Fruit fly (Drosophila melanogaster): ENCODE results near the gene Nhe1.
A peak's percentile ranks its signal among the peaks of the same experiment; 100 is the strongest.

The Nhe1 gene

DNA sequence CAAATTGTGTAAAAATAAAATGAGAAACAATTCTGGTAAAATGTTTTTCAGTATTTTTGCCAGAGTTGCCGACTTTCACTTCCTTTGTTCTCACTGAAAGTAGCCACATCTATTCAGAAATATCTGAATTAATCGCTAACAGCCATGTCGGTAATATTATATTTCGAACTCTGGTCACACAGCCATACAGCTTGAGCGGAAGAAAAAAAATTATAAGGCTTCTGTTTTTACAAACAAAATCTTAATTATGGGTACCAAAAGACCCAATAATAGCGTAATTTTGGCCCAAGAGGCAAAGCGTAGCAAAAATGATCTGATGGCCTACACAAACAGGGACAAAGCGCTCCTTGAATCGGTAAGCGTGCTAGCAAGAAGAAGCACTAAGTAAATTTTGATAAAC lies 49.5 kb upstream of the Nhe1 start, which contains the start of gene CG3436 (continued):
- TF ChIP-seq CG1233 (GFP tag; optimal IDR thresholded peaks at IDR 0.05): no peak
- TF ChIP-seq phol (tag; optimal IDR thresholded peaks at IDR 0.05): peak; percentile 52
- TF ChIP-seq CG31365 (tag; optimal IDR thresholded peaks at IDR 0.05): no peak

DNA sequence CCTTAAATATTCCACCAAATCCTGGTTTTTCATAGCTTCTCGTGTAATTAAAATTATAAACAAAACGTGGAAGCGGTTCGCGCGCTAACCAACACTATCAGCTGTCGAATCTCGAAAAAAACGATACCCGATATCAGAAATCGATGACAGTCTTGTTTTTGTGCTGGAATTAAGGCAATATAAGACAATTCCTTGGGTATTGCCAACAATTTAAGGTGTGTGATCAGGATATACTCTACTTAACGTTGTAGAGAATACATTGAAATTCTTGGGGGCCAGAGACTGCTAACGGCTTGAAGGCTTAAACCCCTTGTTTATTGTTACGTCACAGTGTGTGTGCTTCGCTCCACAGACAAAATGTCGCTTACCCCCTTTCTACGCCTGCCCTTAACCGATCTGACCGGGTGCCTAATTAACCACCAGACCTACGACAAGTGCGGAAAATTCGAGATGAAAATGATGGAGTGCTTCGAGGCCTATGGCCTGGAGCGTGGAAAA lies 48.7 kb upstream of the Nhe1 start, which contains the start of gene Pus10:
Gene Pus10, minus strand, starts transcription at position 91 of the 498 bp plus-strand sequence.
- TF ChIP-seq Fer2 (tag; optimal IDR thresholded peaks at IDR 0.05) (no peak), CG13296 (GFP tag; optimal IDR thresholded peaks at IDR 0.05) (peak; percentile 12), CG10321 (GFP tag; IDR thresholded peaks at IDR 0.05) (no peak), CG9817 (tag; optimal IDR thresholded peaks at IDR 0.05) (no peak), ewg (GFP tag; optimal IDR thresholded peaks at IDR 0.05) (peak; percentile 13), HHEX (GFP tag; optimal IDR thresholded peaks at IDR 0.05) (no peak), CG16815 (GFP tag; optimal IDR thresholded peaks at IDR 0.05) (no peak), ttk (GFP tag; IDR thresholded peaks at IDR 0.05) (no peak), aop (GFP tag; IDR thresholded peaks at IDR 0.05) (no peak), CG15696 (tag; optimal IDR thresholded peaks at IDR 0.05) (no peak), tup (GFP tag; optimal IDR thresholded peaks at IDR 0.05) (no peak), Optix (GFP tag; IDR thresholded peaks at IDR 0.05) (no peak), pita (GFP tag; optimal IDR thresholded peaks at IDR 0.05) (no peak), chinmo (GFP tag; IDR thresholded peaks at IDR 0.05; ENCODE audit: partially characterized antibody) (no peak), BtbVII (GFP tag; optimal IDR thresholded peaks at IDR 0.05) (no peak), dysf (GFP tag; IDR thresholded peaks at IDR 0.05) (no peak), btn (GFP tag; optimal IDR thresholded peaks at IDR 0.05) (no peak), odd (GFP tag; optimal IDR thresholded peaks at IDR 0.05) (no peak), CG15011 (GFP tag; optimal IDR thresholded peaks at IDR 0.05) (no peak), CG8388 (GFP tag; optimal IDR thresholded peaks at IDR 0.05) (no peak), Lim3 (GFP tag; IDR thresholded peaks at IDR 0.05) (no peak), Fer3 (tag; optimal IDR thresholded peaks at IDR 0.05) (no peak), CG5245 (GFP tag; optimal IDR thresholded peaks at IDR 0.05) (no peak), grau (tag; optimal IDR thresholded peaks at IDR 0.05) (no peak), Ptx1 (GFP tag; IDR thresholded peaks at IDR 0.05) (no peak), gro (GFP tag; optimal IDR thresholded peaks at IDR 0.05) (peak; percentile 17), Antp (GFP tag; optimal IDR thresholded peaks at IDR 0.05) (no peak), corto (GFP tag; optimal IDR thresholded peaks at IDR 0.05) (no peak), CG6272 (GFP tag; IDR thresholded peaks at IDR 0.05) (no peak), Myb (GFP tag; optimal IDR thresholded peaks at IDR 0.05) (peak; percentile 12), dimm (GFP tag; IDR thresholded peaks at IDR 0.05) (no peak), CG1603 (tag; optimal IDR thresholded peaks at IDR 0.05) (peak; percentile 14), Sry-δ (GFP tag; optimal IDR thresholded peaks at IDR 0.05) (peak; percentile 40), CG12769 (tag; optimal IDR thresholded peaks at IDR 0.05) (peak; percentile 4), ase (GFP tag; IDR thresholded peaks at IDR 0.05) (no peak), Poxn (GFP tag; IDR thresholded peaks at IDR 0.05) (no peak), bsh (GFP tag; optimal IDR thresholded peaks at IDR 0.05) (peak in 1 of 2 experiments; percentile 10), CG2889 (GFP tag; IDR thresholded peaks at IDR 0.05) (no peak), mam (GFP tag; optimal IDR thresholded peaks at IDR 0.05) (no peak), run (tag; optimal IDR thresholded peaks at IDR 0.05) (no peak), gce (GFP tag; IDR thresholded peaks at IDR 0.05) (no peak), sens (GFP tag) (no peak), CG1529 (GFP tag; optimal IDR thresholded peaks at IDR 0.05) (no peak), Hand (GFP tag; optimal IDR thresholded peaks at IDR 0.05) (no peak), maf-S (GFP tag; optimal IDR thresholded peaks at IDR 0.05) (no peak), CHES-1-like (GFP tag; optimal IDR thresholded peaks at IDR 0.05) (peak; percentile 38), CG33213 (GFP tag; optimal IDR thresholded peaks at IDR 0.05) (no peak)

Data from whole organism, embryonic.